Worm (Caenorhabditis elegans): ENCODE measurements around the gene F46B6.9.

DNA sequence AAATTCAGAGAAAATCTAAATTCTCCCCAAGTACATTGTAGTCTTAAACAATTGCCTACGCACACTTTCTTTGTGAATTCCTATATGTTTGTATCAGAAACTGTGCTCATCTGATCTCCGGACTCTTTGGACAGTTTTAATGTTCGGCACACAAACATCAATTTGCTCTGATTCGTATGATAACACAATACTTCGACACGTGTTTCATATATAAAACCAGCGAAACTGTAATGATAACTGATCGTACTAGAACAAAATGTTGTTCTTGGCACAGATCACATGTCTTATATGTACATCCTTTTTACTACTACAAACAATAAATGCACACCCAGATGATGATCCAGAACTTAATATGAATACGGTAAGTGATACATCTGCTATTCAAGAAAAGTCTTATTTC, 5.3 kb upstream of the F46B6.9 start, which contains the start of gene lipl-2:
- no peak for TF ChIP-seq lsy-27 (tag; optimal IDR thresholded peaks at IDR 0.05; ENCODE audit: borderline replicate concordance, insufficient read depth)
- TF ChIP-seq lsl-1 (GFP tag; optimal IDR thresholded peaks at IDR 0.05), result no peak
- no peak for TF ChIP-seq Y79H2A.3 (GFP tag; conservative IDR thresholded peaks at IDR 0.05)

All from whole organism, young adult.